Fruit fly (Drosophila melanogaster) whole organism, adult: Measurements from ENCODE around the gene wus.

Experiments used
- CG14711 ChIP-seq: fragments of 200-800 bp; sonication (Bioruptor generic); optimal IDR thresholded peaks from 2 replicates; lab custom pipeline; 2018; ENCODE audit warnings: missing biosample characterization, mild to moderate bottlenecking, missing genetic modification characterization, moderate library complexity
- CG33017 ChIP-seq: fragments of 200-800 bp; sonication (Bioruptor generic); optimal IDR thresholded peaks from 2 replicates; lab custom pipeline; 2018; ENCODE audit warnings: missing biosample characterization, mild to moderate bottlenecking, missing genetic modification characterization, moderate library complexity
- CG7045 ChIP-seq: fragments of 200-800 bp; sonication (Bioruptor generic); optimal IDR thresholded peaks from 2 replicates; lab custom pipeline; 2017; ENCODE audit warnings: missing biosample characterization, mild to moderate bottlenecking, missing genetic modification characterization
- Clk ChIP-seq: fragments of 200-800 bp; sonication (Bioruptor generic); optimal IDR thresholded peaks from 2 replicates; lab custom pipeline; 2017; ENCODE audit warnings: missing biosample characterization, missing genetic modification characterization
- Crg-1 ChIP-seq: fragments of 200-800 bp; sonication (Bioruptor generic); optimal IDR thresholded peaks from 2 replicates; lab custom pipeline; 2016; ENCODE audit warnings: missing biosample characterization, missing genetic modification characterization
- kay ChIP-seq: fragments of 200-800 bp; sonication (Bioruptor generic); peaks from one replicate; lab custom pipeline; 2016; ENCODE audit warnings: missing biosample characterization, missing genetic modification characterization, borderline replicate concordance

DNA sequence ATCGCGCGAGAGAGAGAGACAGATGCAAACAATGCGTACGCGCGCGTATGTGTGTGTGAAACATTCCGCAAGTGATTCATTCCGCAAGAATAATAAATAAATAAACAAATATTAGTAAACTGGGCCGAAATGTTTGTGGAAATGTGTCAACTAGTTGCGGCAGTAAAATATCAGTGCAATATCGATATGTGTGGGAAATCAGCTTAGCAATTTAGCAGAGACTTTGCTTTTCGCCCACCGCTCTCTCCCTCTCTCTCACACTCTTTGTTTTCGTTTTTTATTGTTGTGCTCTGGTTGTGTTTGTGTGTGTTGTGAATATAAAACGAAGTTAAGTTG is 2.8 kb upstream of the wus start:
- TF ChIP-seq CG7045 (GFP tag; lab: Kevin White, UChicago) (no peak), CG33017 (tag; lab: Kevin White, UChicago) (no peak), Clk (GFP tag; lab: Kevin White, UChicago) (no peak), Crg-1 (no peak), CG14711 (tag; lab: Kevin White, UChicago) (no peak), kay (GFP tag; lab: Kevin White, UChicago) (no peak)
